Fruit fly (Drosophila melanogaster): Measurements from ENCODE around the gene velo.
A peak's percentile ranks its signal among the peaks of the same experiment; 100 is the strongest.

Gene velo

dm6 chr3L:6703368-6703807, 49.2 kb downstream of the velo start, which contains the start of gene SP1173 (continued):
- TF ChIP-seq CG6854 (GFP tag; optimal IDR thresholded peaks at IDR 0.05) = peak; percentile 64
- TF ChIP-seq CG3032 (tag; optimal IDR thresholded peaks at IDR 0.05) = no peak
- peak; percentile 67 for TF ChIP-seq net (GFP tag; optimal IDR thresholded peaks at IDR 0.05)
- TF ChIP-seq salr (GFP tag; optimal IDR thresholded peaks at IDR 0.05) = no peak
- TF ChIP-seq lz (GFP tag; optimal IDR thresholded peaks at IDR 0.05) = no peak
- TF ChIP-seq dsx (GFP tag; optimal IDR thresholded peaks at IDR 0.05; ENCODE audit: poor library complexity, severe bottlenecking) = no peak
- TF ChIP-seq CG8319 (GFP tag; optimal IDR thresholded peaks at IDR 0.05) = no peak

dm6 chr3L:6700962-6701477, 51.5 kb downstream of the velo start:
- TF ChIP-seq pdm3 (GFP tag; optimal IDR thresholded peaks at IDR 0.05) = no peak
- TF ChIP-seq net (GFP tag; optimal IDR thresholded peaks at IDR 0.05) = no peak
- no peak for TF ChIP-seq CG11294 (GFP tag; IDR thresholded peaks at IDR 0.05)
- no peak for TF ChIP-seq CG7368 (GFP tag; optimal IDR thresholded peaks at IDR 0.05)
- no peak for TF ChIP-seq Met (GFP tag; optimal IDR thresholded peaks at IDR 0.05)
- no peak for TF ChIP-seq CG15336 (GFP tag; IDR thresholded peaks at IDR 0.05)
- no peak for TF ChIP-seq Sox102F (GFP tag; optimal IDR thresholded peaks at IDR 0.05)
- TF ChIP-seq ss (GFP tag; optimal IDR thresholded peaks at IDR 0.05) = no peak
- no peak for TF ChIP-seq fd85E (GFP tag; optimal IDR thresholded peaks at IDR 0.05)
- TF ChIP-seq Hr4 (GFP tag; optimal IDR thresholded peaks at IDR 0.05) = no peak
- TF ChIP-seq fkh (GFP tag; optimal IDR thresholded peaks at IDR 0.05) = no peak
- no peak for TF ChIP-seq CG16779 (tag; optimal IDR thresholded peaks at IDR 0.05)
- no peak for TF ChIP-seq svp (GFP tag)
- no peak for TF ChIP-seq dac (GFP tag; optimal IDR thresholded peaks at IDR 0.05)

- no peak for TF ChIP-seq CG8632 (GFP tag; optimal IDR thresholded peaks at IDR 0.05)
- TF ChIP-seq CG1621 (tag; optimal IDR thresholded peaks at IDR 0.05) = no peak
- TF ChIP-seq achi (GFP tag; optimal IDR thresholded peaks at IDR 0.05) = no peak
- no peak for TF ChIP-seq Eip78C (GFP tag)
- no peak for TF ChIP-seq fkh (GFP tag; optimal IDR thresholded peaks at IDR 0.05)
- TF ChIP-seq CG11762 (GFP tag; optimal IDR thresholded peaks at IDR 0.05; ENCODE audit: insufficient read depth) = no peak
Measured at dm6 chr3L:6697353-6697752, 55.2 kb downstream of the velo start.

All from whole organism, prepupa.